Fruit fly (Drosophila melanogaster) whole organism: ENCODE measurements around the gene CG5805.

Experiments
- Dll ChIP-seq: fragments of >200 bp; optimal IDR thresholded peaks from 2 replicates; lab custom pipeline; 2017
- EcR ChIP-seq, 2 experiments: fragments of >200 bp; optimal IDR thresholded peaks; 2 replicates each; lab custom pipeline; 2017; ENCODE audit warnings: missing biosample characterization in 2 of 2, missing genetic modification characterization in 2 of 2, missing genetic modification reagents in 2 of 2
- pan ChIP-seq: fragments of >200 bp; optimal IDR thresholded peaks from 2 replicates; lab custom pipeline; 2017
- psq ChIP-seq: fragments of >200 bp; optimal IDR thresholded peaks from 2 replicates; lab custom pipeline; 2017
- usp ChIP-seq: fragments of >200 bp; optimal IDR thresholded peaks from 2 replicates; lab custom pipeline; 2017; ENCODE audit warnings: missing biosample characterization, missing genetic modification characterization, mixed read lengths

dm6 chr3R:24807321-24807720 lies 20.1 kb upstream of the CG5805 start, which contains the start of gene CG6980:
- no peak for TF ChIP-seq Dll (lab: Kevin White, UChicago)
- no peak for TF ChIP-seq pan (lab: Kevin White, UChicago)
- TF ChIP-seq EcR (GFP tag; optimal IDR thresholded peaks at IDR 0.05; lab: Kevin White, UChicago): no peak
- no peak for TF ChIP-seq usp (GFP tag; lab: Kevin White, UChicago)
- no peak for TF ChIP-seq psq (lab: Kevin White, UChicago)
